Worm (Caenorhabditis elegans) whole organism, L1 larva: ENCODE data around the gene M01F1.9.

Experiments
- C04F5.9 ChIP-seq: sonication (generic microtip); optimal IDR thresholded peaks from 2 replicates; lab custom pipeline; 2016; ENCODE audit warnings: missing genetic modification characterization, missing compliant biosample characterization
- C16A3.4 ChIP-seq: fragments of 150-350 bp; optimal IDR thresholded peaks from 2 replicates; lab custom pipeline; 2014; ENCODE audit warnings: missing biosample characterization, missing genetic modification characterization
- C34B4.2 ChIP-seq: sonication (generic microtip); optimal IDR thresholded peaks from 2 replicates; lab custom pipeline; 2017; ENCODE audit warnings: mild to moderate bottlenecking, missing genetic modification characterization, missing compliant biosample characterization
- aha-1 ChIP-seq: fragments of 150-350 bp; optimal IDR thresholded peaks from 2 replicates; lab custom pipeline; 2014; ENCODE audit warnings: missing biosample characterization, missing genetic modification characterization
- aly-2 ChIP-seq: fragments of 150-350 bp; optimal IDR thresholded peaks from 2 replicates; lab custom pipeline; 2014; ENCODE audit warnings: missing biosample characterization, missing genetic modification characterization
- ama-1 ChIP-seq: fragments of 150-350 bp; optimal IDR thresholded peaks from 2 replicates; lab custom pipeline; 2014
- ceh-88 ChIP-seq: fragments of 200-800 bp; sonication (Bioruptor generic); IDR thresholded peaks from 2 replicates; pipeline ENCODE4 v1.3.6; 2022; ENCODE audit warnings: missing genetic modification characterization, missing compliant biosample characterization
- ceh-90 ChIP-seq: sonication (generic microtip); optimal IDR thresholded peaks from 2 replicates; lab custom pipeline; 2016; ENCODE audit warnings: missing genetic modification characterization, missing compliant biosample characterization
- ces-1 ChIP-seq: fragments of 150-350 bp; optimal IDR thresholded peaks from 2 replicates; lab custom pipeline; 2014; ENCODE audit warnings: missing biosample characterization, missing genetic modification reagents, missing genetic modification characterization
- dpl-1 ChIP-seq, 3 experiments: fragments of 150-350 bp in 2 of 3; sonication (generic microtip) in 1 of 3; optimal IDR thresholded peaks; 2 replicates each; lab custom pipeline; 2014 to 2017; ENCODE audit warnings: missing biosample characterization in 3 of 3, missing genetic modification characterization in 3 of 3, missing genetic modification reagents in 3 of 3
- dsc-1 ChIP-seq: sonication (generic microtip); optimal IDR thresholded peaks from 2 replicates; lab custom pipeline; 2016; ENCODE audit warnings: mild to moderate bottlenecking, missing genetic modification characterization, missing compliant biosample characterization
- efl-1 ChIP-seq, 4 experiments: fragments of 150-350 bp; optimal IDR thresholded peaks in 3 of 4; peaks in 1 of 4; 1 replicate in 1 of 4; 2 replicates in 3 of 4; lab custom pipeline; 2014; ENCODE audit warnings: missing biosample characterization in 2 of 4, missing genetic modification characterization in 2 of 4, missing genetic modification reagents in 2 of 4
- efl-3 ChIP-seq: fragments of 200-800 bp; sonication (Bioruptor generic); optimal IDR thresholded peaks from 2 replicates; lab custom pipeline; 2018; ENCODE audit warnings: mild to moderate bottlenecking, missing genetic modification characterization, missing compliant biosample characterization
- egl-13 ChIP-seq: sonication (generic microtip); optimal IDR thresholded peaks from 2 replicates; lab custom pipeline; 2016; ENCODE audit warnings: missing genotype, missing genetic modification reagents, missing genetic modification characterization, missing compliant biosample characterization
- fkh-10 ChIP-seq: sonication (generic microtip); optimal IDR thresholded peaks from 2 replicates; lab custom pipeline; 2017; ENCODE audit warnings: missing biosample characterization, missing genetic modification reagents, missing genetic modification characterization
- fkh-4 ChIP-seq: sonication (generic microtip); optimal IDR thresholded peaks from 2 replicates; lab custom pipeline; 2016; ENCODE audit warnings: missing compliant biosample characterization, missing genetic modification characterization, borderline replicate concordance
- fkh-8 ChIP-seq: sonication (generic microtip); optimal IDR thresholded peaks from 2 replicates; lab custom pipeline; 2016; ENCODE audit warnings: mild to moderate bottlenecking, missing genetic modification characterization, missing compliant biosample characterization
- grh-1 ChIP-seq: fragments of 200-800 bp; sonication (Bioruptor generic); IDR thresholded peaks from 2 replicates; pipeline ENCODE4 v1.3.6; 2022; ENCODE audit warnings: missing genetic modification reagents, missing genetic modification characterization, missing compliant biosample characterization
- hlh-4 ChIP-seq: sonication (generic microtip); optimal IDR thresholded peaks from 2 replicates; lab custom pipeline; 2016; ENCODE audit warnings: mild to moderate bottlenecking, missing genetic modification characterization, missing compliant biosample characterization
- irx-1 ChIP-seq: sonication (generic microtip); optimal IDR thresholded peaks from 2 replicates; lab custom pipeline; 2016; ENCODE audit warnings: missing genetic modification characterization, missing compliant biosample characterization
- isw-1 ChIP-seq: fragments of 200-800 bp; sonication (Bioruptor generic); IDR thresholded peaks from 2 replicates; pipeline ENCODE4 v1.3.6; 2022; ENCODE audit warnings: missing genetic modification characterization, missing compliant biosample characterization
- jun-1 ChIP-seq: fragments of 150-350 bp; optimal IDR thresholded peaks from 2 replicates; lab custom pipeline; 2014; ENCODE audit warnings: missing biosample characterization, missing genetic modification reagents, missing genetic modification characterization
- lin-13 ChIP-seq: fragments of 150-350 bp; optimal IDR thresholded peaks from 2 replicates; lab custom pipeline; 2014; ENCODE audit warnings: missing biosample characterization, missing genetic modification reagents, missing genetic modification characterization
- lin-35 ChIP-seq, 2 experiments: fragments of 150-350 bp; optimal IDR thresholded peaks; 2 replicates each; lab custom pipeline; 2014; ENCODE audit warnings: missing biosample characterization in 2 of 2, missing genetic modification characterization in 2 of 2, missing genetic modification reagents in 2 of 2
- lin-39 ChIP-seq: fragments of 150-350 bp; optimal IDR thresholded peaks from 2 replicates; lab custom pipeline; 2014; ENCODE audit warnings: missing biosample characterization, missing genetic modification reagents, missing genetic modification characterization
- lir-3 ChIP-seq: sonication (generic microtip); optimal IDR thresholded peaks from 2 replicates; lab custom pipeline; 2016; ENCODE audit warnings: mild to moderate bottlenecking, missing genetic modification characterization, moderate library complexity, missing compliant biosample characterization; ENCODE audit not compliant: poor library complexity
- lsy-2 ChIP-seq, 2 experiments: fragments of 150-350 bp; optimal IDR thresholded peaks; 2 replicates each; lab custom pipeline; 2014; ENCODE audit warnings: missing biosample characterization in 2 of 2, missing genetic modification characterization in 2 of 2
- mef-2 ChIP-seq: fragments of 150-350 bp; optimal IDR thresholded peaks from 2 replicates; lab custom pipeline; 2014; ENCODE audit warnings: missing biosample characterization, missing genetic modification characterization
- nhr-11 ChIP-seq: fragments of 150-350 bp; optimal IDR thresholded peaks from 2 replicates; lab custom pipeline; 2014; ENCODE audit warnings: missing biosample characterization, missing genetic modification characterization
- nhr-12 ChIP-seq: sonication (generic microtip); optimal IDR thresholded peaks from 2 replicates; lab custom pipeline; 2017; ENCODE audit warnings: missing biosample characterization, missing genetic modification characterization
- nhr-20 ChIP-seq: sonication (generic microtip); optimal IDR thresholded peaks from 2 replicates; lab custom pipeline; 2016; ENCODE audit warnings: mild to moderate bottlenecking, missing genetic modification characterization, missing compliant biosample characterization
- nhr-77 ChIP-seq: fragments of 150-350 bp; optimal IDR thresholded peaks from 2 replicates; lab custom pipeline; 2014; ENCODE audit warnings: missing biosample characterization, missing genetic modification characterization
- pag-3 ChIP-seq: sonication (generic microtip); optimal IDR thresholded peaks from 2 replicates; lab custom pipeline; 2017; ENCODE audit warnings: missing genetic modification characterization, mild to moderate bottlenecking, missing compliant biosample characterization, antibody characterized with exemption, borderline replicate concordance; ENCODE audit not compliant: insufficient read depth
- rnt-1 ChIP-seq: sonication (generic microtip); optimal IDR thresholded peaks from 2 replicates; lab custom pipeline; 2016; ENCODE audit warnings: mild to moderate bottlenecking, missing genetic modification characterization, moderate library complexity, missing compliant biosample characterization
- skn-1 ChIP-seq: fragments of 150-350 bp; optimal IDR thresholded peaks from 2 replicates; lab custom pipeline; 2014; ENCODE audit warnings: missing biosample characterization, missing genetic modification characterization
- snu-23 ChIP-seq: sonication (generic microtip); optimal IDR thresholded peaks from 2 replicates; lab custom pipeline; 2016; ENCODE audit warnings: missing genetic modification characterization, missing compliant biosample characterization
- sox-4 ChIP-seq: sonication (generic microtip); optimal IDR thresholded peaks from 2 replicates; lab custom pipeline; 2016; ENCODE audit warnings: missing genetic modification characterization, missing compliant biosample characterization
- sup-37 ChIP-seq: fragments of 200-800 bp; sonication (Bioruptor generic); optimal IDR thresholded peaks from 2 replicates; lab custom pipeline; 2018; ENCODE audit warnings: mild to moderate bottlenecking, missing genetic modification characterization, missing compliant biosample characterization
- swsn-7 ChIP-seq: sonication (generic microtip); optimal IDR thresholded peaks from 2 replicates; lab custom pipeline; 2016; ENCODE audit warnings: missing genetic modification characterization, missing compliant biosample characterization
- tbx-2 ChIP-seq: sonication (generic microtip); optimal IDR thresholded peaks from 2 replicates; lab custom pipeline; 2016; ENCODE audit warnings: missing genetic modification characterization, missing compliant biosample characterization
- tlp-1 ChIP-seq: fragments of 150-350 bp; optimal IDR thresholded peaks from 2 replicates; lab custom pipeline; 2014; ENCODE audit warnings: missing biosample characterization, missing genetic modification characterization
- unc-130 ChIP-seq: fragments of 150-350 bp; optimal IDR thresholded peaks from 2 replicates; lab custom pipeline; 2017; ENCODE audit warnings: missing biosample characterization, missing genetic modification characterization, inconsistent platforms
- unc-30 ChIP-seq: sonication (generic microtip); optimal IDR thresholded peaks from 2 replicates; lab custom pipeline; 2017; ENCODE audit warnings: missing biosample characterization, missing genetic modification characterization
- unc-86 ChIP-seq: sonication (generic microtip); optimal IDR thresholded peaks from 2 replicates; lab custom pipeline; 2016; ENCODE audit warnings: missing genetic modification characterization, missing compliant biosample characterization
- unc-98 ChIP-seq: fragments of 200-800 bp; sonication (Bioruptor generic); IDR thresholded peaks from 2 replicates; pipeline ENCODE4 v1.3.6; 2022; ENCODE audit warnings: missing genetic modification characterization, missing compliant biosample characterization
- vab-15 ChIP-seq: sonication (generic microtip); optimal IDR thresholded peaks from 2 replicates; lab custom pipeline; 2017; ENCODE audit warnings: missing genotype, mild to moderate bottlenecking, missing genetic modification characterization, missing compliant biosample characterization
- xbp-1 ChIP-seq: sonication (generic microtip); optimal IDR thresholded peaks from 2 replicates; lab custom pipeline; 2016; ENCODE audit warnings: missing genetic modification characterization, missing compliant biosample characterization
- zip-4 ChIP-seq: fragments of 200-800 bp; sonication (Bioruptor generic); optimal IDR thresholded peaks from 2 replicates; lab custom pipeline; 2018; ENCODE audit warnings: mild to moderate bottlenecking, missing genetic modification characterization, moderate library complexity, missing compliant biosample characterization
- ztf-11 ChIP-seq, 2 experiments: sonication (generic microtip); optimal IDR thresholded peaks; 2 replicates each; lab custom pipeline; 2016 to 2017; ENCODE audit warnings: missing genetic modification characterization in 2 of 2, missing biosample characterization in 1 of 2, missing compliant biosample characterization in 1 of 2

M01F1.9 gene

DNA sequence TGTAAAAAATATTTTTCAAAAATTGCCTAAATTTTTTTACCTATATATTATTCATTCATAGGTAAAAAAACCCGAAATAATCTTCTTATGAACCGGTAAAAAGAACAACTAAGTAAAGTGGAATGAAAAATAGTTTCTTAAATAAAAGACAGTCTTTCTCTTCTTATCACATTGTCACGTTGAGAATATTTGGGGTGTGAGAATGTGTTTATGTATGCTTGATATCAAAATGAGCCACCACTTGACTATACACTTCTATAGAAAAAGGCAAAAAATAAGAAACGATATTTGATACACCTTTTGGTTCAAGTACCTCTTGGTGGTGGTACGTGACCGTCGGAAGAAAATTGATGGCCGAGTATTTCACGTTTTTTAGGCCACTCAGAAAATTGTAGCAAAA is 20.6 kb upstream of the M01F1.9 start, which contains the start of gene hmit-1.3:
Gene hmit-1.3 (minus strand): TSS at position 103 of the 400 bp plus-strand sequence.
- no peak for TF ChIP-seq unc-130
- TF ChIP-seq lin-35 (GFP tag; optimal IDR thresholded peaks at IDR 0.05; lab: Kevin White, UChicago) = peak in 1 of 2 experiments; percentile 9
- TF ChIP-seq, all 84 proteins: peak for 1

DNA sequence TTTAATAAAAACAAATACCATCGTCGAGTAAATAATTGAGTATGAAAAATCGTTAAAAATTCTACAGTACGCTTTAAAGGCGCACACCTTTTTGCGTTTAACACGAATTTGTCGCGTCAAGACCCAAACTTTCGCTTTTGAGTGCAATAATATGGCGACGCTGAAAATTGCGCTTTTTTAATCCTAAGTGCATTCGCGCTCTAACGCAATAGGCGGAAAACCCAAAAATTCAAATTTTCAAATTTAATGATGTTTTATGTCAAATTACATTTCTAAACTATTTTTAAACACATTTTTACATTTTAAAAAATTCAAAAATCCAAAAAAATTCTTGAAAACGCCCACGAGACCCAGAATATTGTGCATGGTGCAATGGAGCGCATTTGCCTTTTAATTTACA is 13.0 kb upstream of the M01F1.9 start:
- TF ChIP-seq dpl-1 (GFP tag; optimal IDR thresholded peaks at IDR 0.05; lab: Kevin White, UChicago) (peak in 2 of 3 experiments; percentile 37 to 46), unc-86 (tag; lab: Kevin White, UChicago) (no peak), lin-35 (GFP tag; optimal IDR thresholded peaks at IDR 0.05; lab: Kevin White, UChicago) (peak in 1 of 2 experiments; percentile 67), tbx-2 (tag; lab: Kevin White, UChicago) (no peak), lin-13 (GFP tag; lab: Kevin White, UChicago) (no peak), snu-23 (GFP tag; lab: Kevin White, UChicago) (no peak), isw-1 (GFP tag; lab: Robert Waterston, UW) (no peak), efl-1 (optimal IDR thresholded peaks at IDR 0.05; lab: Kevin White, UChicago) (peak; percentile 26 to 52), efl-1 (GFP tag; optimal IDR thresholded peaks at IDR 0.05 in 1 of 2; lab: Kevin White, UChicago) (peak; percentile 48 to 96)

DNA sequence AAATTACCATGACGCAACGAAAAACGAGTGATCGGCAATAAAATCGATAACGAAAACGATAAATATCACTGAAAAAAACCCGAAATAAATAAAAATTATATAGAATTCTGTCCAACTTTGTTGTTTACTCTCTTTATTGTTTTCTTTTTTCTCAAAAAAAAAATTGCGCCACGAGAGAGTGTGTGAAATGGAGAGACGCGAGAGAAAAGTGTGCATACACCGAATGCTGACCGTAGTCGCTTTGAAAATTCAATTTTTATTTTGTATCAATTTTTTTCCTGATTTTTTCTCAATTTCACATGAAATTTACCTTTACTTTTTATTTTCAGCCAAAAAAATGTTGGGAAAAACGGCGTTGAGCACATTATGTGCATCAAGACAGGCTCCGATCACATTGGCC is 11.1 kb upstream of the M01F1.9 start, which contains the start of the genes M01F1.4 and mrpl-35:
Gene M01F1.4 (minus strand): TSS at position 126 of the 400 bp plus-strand sequence.
Gene mrpl-35 (plus strand): TSS at position 330 of the 400 bp plus-strand sequence.
- TF ChIP-seq nhr-20 (tag; lab: Kevin White, UChicago) (peak; percentile 57), fkh-10 (GFP tag; lab: Kevin White, UChicago) (no peak), ama-1 (no peak), irx-1 (tag; lab: Kevin White, UChicago) (no peak), fkh-8 (tag; lab: Kevin White, UChicago) (peak; percentile 4), C16A3.4 (peak; percentile 3), nhr-11 (no peak), unc-30 (tag; lab: Kevin White, UChicago) (no peak), zip-4 (GFP tag; lab: Kevin White, UChicago) (no peak), xbp-1 (tag; lab: Kevin White, UChicago) (peak; percentile 41), rnt-1 (tag; lab: Kevin White, UChicago) (peak; percentile 38), unc-98 (GFP tag; lab: Robert Waterston, UW) (no peak), lsy-2 (tag; optimal IDR thresholded peaks at IDR 0.05; lab: Kevin White, UChicago) (peak; percentile 95 to 98), ces-1 (GFP tag; lab: Kevin White, UChicago) (no peak), efl-3 (GFP tag; lab: Kevin White, UChicago) (no peak), jun-1 (tag; lab: Kevin White, UChicago) (no peak), sox-4 (no peak), egl-13 (tag; lab: Kevin White, UChicago) (no peak), aha-1 (tag; lab: Kevin White, UChicago) (no peak), C34B4.2 (no peak), sup-37 (GFP tag; lab: Kevin White, UChicago) (no peak), skn-1 (tag; lab: Kevin White, UChicago) (peak; percentile 72), ceh-88 (GFP tag; lab: Robert Waterston, UW) (no peak), tbx-2 (tag; lab: Kevin White, UChicago) (peak; percentile 23), dsc-1 (no peak), mef-2 (tag; lab: Kevin White, UChicago) (no peak), C04F5.9 (tag; lab: Kevin White, UChicago) (peak; percentile 8), pag-3 (tag; lab: Kevin White, UChicago) (no peak), ztf-11 (tag; optimal IDR thresholded peaks at IDR 0.05; lab: Kevin White, UChicago) (no peak), grh-1 (GFP tag; lab: Robert Waterston, UW) (no peak), vab-15 (tag; lab: Kevin White, UChicago) (no peak), dpl-1 (GFP tag; optimal IDR thresholded peaks at IDR 0.05; lab: Kevin White, UChicago) (peak; percentile 34 to 78 (median 61)), unc-86 (tag; lab: Kevin White, UChicago) (no peak), lin-39 (tag; lab: Kevin White, UChicago) (no peak), nhr-12 (no peak), aly-2 (tag; lab: Kevin White, UChicago) (no peak), nhr-77 (tag; lab: Kevin White, UChicago) (no peak), lir-3 (tag; lab: Kevin White, UChicago) (no peak), hlh-4 (tag; lab: Kevin White, UChicago) (no peak), ceh-90 (tag; lab: Kevin White, UChicago) (no peak), swsn-7 (tag; lab: Kevin White, UChicago) (peak; percentile 28), fkh-4 (tag; lab: Kevin White, UChicago) (no peak), tlp-1 (tag; lab: Kevin White, UChicago) (no peak)
